Worm (Caenorhabditis elegans) whole organism, late embryonic: ENCODE measurements around the gene lips-12.

Source experiments
- hlh-30 ChIP-seq: sonication (generic microtip); optimal IDR thresholded peaks from 2 replicates; lab custom pipeline; 2017; ENCODE audit warnings: antibody characterized with exemption, missing genetic modification characterization, missing compliant biosample characterization; ENCODE audit not compliant: insufficient read depth
- hlh-8 ChIP-seq: sonication (generic microtip); optimal IDR thresholded peaks from 2 replicates; lab custom pipeline; 2016; ENCODE audit warnings: missing genotype, missing genetic modification characterization, missing compliant biosample characterization
- npax-4 ChIP-seq: sonication (generic microtip); optimal IDR thresholded peaks from 2 replicates; lab custom pipeline; 2016; ENCODE audit warnings: missing genetic modification characterization, missing compliant biosample characterization
- pha-2 ChIP-seq: sonication (generic microtip); optimal IDR thresholded peaks from 2 replicates; lab custom pipeline; 2017; ENCODE audit warnings: mild to moderate bottlenecking, missing genetic modification characterization, missing compliant biosample characterization
- pha-4 ChIP-seq: fragments of 150-350 bp; optimal IDR thresholded peaks from 2 replicates; lab custom pipeline; 2018; ENCODE audit warnings: missing biosample characterization, missing genetic modification reagents, missing genetic modification characterization
- pqm-1 ChIP-seq: sonication (generic microtip); optimal IDR thresholded peaks from 2 replicates; lab custom pipeline; 2016; ENCODE audit warnings: missing genetic modification characterization, missing compliant biosample characterization
- unc-55 ChIP-seq: sonication (generic microtip); optimal IDR thresholded peaks from 2 replicates; lab custom pipeline; 2017; ENCODE audit warnings: missing biosample characterization, missing genetic modification reagents, missing genetic modification characterization

- TF ChIP-seq hlh-30 = no peak
- no peak for TF ChIP-seq pha-2 (tag; lab: Kevin White, UChicago)
- no peak for TF ChIP-seq npax-4 (tag; lab: Kevin White, UChicago)
- no peak for TF ChIP-seq hlh-8 (tag; lab: Kevin White, UChicago)
- no peak for TF ChIP-seq pqm-1 (tag; lab: Kevin White, UChicago)
- no peak for TF ChIP-seq unc-55 (GFP tag; lab: Kevin White, UChicago)
- no peak for TF ChIP-seq pha-4 (tag; lab: Kevin White, UChicago)
Measured at ce11 chrII:1149390-1149789, 35.4 kb upstream of the lips-12 start.
